Worm (Caenorhabditis elegans) whole organism, mixed stage, embryonic: ENCODE data around the gene Y26G10.6.

Experiments used
- M03D4.4 ChIP-seq: sonication (generic microtip); optimal IDR thresholded peaks from 2 replicates; lab custom pipeline; 2017; ENCODE audit warnings: mild to moderate bottlenecking, missing genetic modification characterization, missing compliant biosample characterization
- bed-3 ChIP-seq: fragments of 200-800 bp; sonication (Bioruptor generic); optimal IDR thresholded peaks from 3 replicates; lab custom pipeline; 2018; ENCODE audit warnings: mild to moderate bottlenecking, missing genetic modification characterization, moderate library complexity, missing compliant biosample characterization
- blmp-1 ChIP-seq: fragments of 150-350 bp; optimal IDR thresholded peaks from 2 replicates; lab custom pipeline; 2014; ENCODE audit warnings: missing biosample characterization, missing genetic modification characterization
- ceh-39 ChIP-seq: fragments of 150-350 bp; optimal IDR thresholded peaks from 2 replicates; lab custom pipeline; 2014; ENCODE audit warnings: missing biosample characterization, missing genetic modification characterization
- ceh-43 ChIP-seq: fragments of 200-800 bp; sonication (Bioruptor generic); optimal IDR thresholded peaks from 2 replicates; lab custom pipeline; 2018; ENCODE audit warnings: mild to moderate bottlenecking, missing genetic modification characterization, moderate library complexity, missing compliant biosample characterization
- ceh-83 ChIP-seq: fragments of 200-800 bp; sonication (Bioruptor generic); optimal IDR thresholded peaks from 2 replicates; lab custom pipeline; 2018; ENCODE audit warnings: mild to moderate bottlenecking, missing genetic modification characterization, missing compliant biosample characterization
- cnd-1 ChIP-seq: fragments of 200-800 bp; sonication (Bioruptor generic); optimal IDR thresholded peaks from 2 replicates; lab custom pipeline; 2018; ENCODE audit warnings: mild to moderate bottlenecking, missing genetic modification characterization, missing compliant biosample characterization
- drap-1 ChIP-seq: fragments of 200-800 bp; sonication (Bioruptor generic); optimal IDR thresholded peaks from 3 replicates; lab custom pipeline; 2018; ENCODE audit warnings: mild to moderate bottlenecking, missing genetic modification characterization, missing compliant biosample characterization
- elt-1 ChIP-seq: sonication (generic microtip); optimal IDR thresholded peaks from 2 replicates; lab custom pipeline; 2017; ENCODE audit warnings: missing genetic modification characterization, mild to moderate bottlenecking, missing compliant biosample characterization, antibody characterized with exemption, moderate library complexity, borderline replicate concordance; ENCODE audit not compliant: insufficient read depth
- flh-1 ChIP-seq: fragments of 200-800 bp; sonication (Bioruptor generic); optimal IDR thresholded peaks from 2 replicates; lab custom pipeline; 2018; ENCODE audit warnings: mild to moderate bottlenecking, missing genetic modification characterization, moderate library complexity, missing compliant biosample characterization
- ham-2 ChIP-seq: fragments of 200-800 bp; sonication (Bioruptor generic); optimal IDR thresholded peaks from 2 replicates; lab custom pipeline; 2018; ENCODE audit warnings: mild to moderate bottlenecking, missing genetic modification characterization, missing compliant biosample characterization
- hlh-1 ChIP-seq: fragments of 150-350 bp; optimal IDR thresholded peaks from 2 replicates; lab custom pipeline; 2014; ENCODE audit warnings: missing biosample characterization, missing genetic modification reagents, missing genetic modification characterization
- lin-13 ChIP-seq: fragments of 150-350 bp; optimal IDR thresholded peaks from 2 replicates; lab custom pipeline; 2014; ENCODE audit warnings: missing biosample characterization, missing genetic modification characterization
- lsy-2 ChIP-seq: fragments of 150-350 bp; optimal IDR thresholded peaks from 2 replicates; lab custom pipeline; 2014; ENCODE audit warnings: missing biosample characterization, missing genetic modification characterization
- nhr-12 ChIP-seq: fragments of 150-350 bp; optimal IDR thresholded peaks from 2 replicates; lab custom pipeline; 2014; ENCODE audit warnings: missing biosample characterization, missing genetic modification characterization
- nhr-2 ChIP-seq: fragments of 150-350 bp; optimal IDR thresholded peaks from 2 replicates; lab custom pipeline; 2014; ENCODE audit warnings: missing biosample characterization, missing genetic modification characterization
- nhr-76 ChIP-seq: sonication (generic microtip); optimal IDR thresholded peaks from 2 replicates; lab custom pipeline; 2017; ENCODE audit warnings: missing biosample characterization, missing genetic modification characterization
- pha-4 ChIP-seq: fragments of 150-350 bp; optimal IDR thresholded peaks from 2 replicates; lab custom pipeline; 2018; ENCODE audit warnings: missing biosample characterization, missing genetic modification reagents, missing genetic modification characterization
- sem-2 ChIP-seq: fragments of 200-800 bp; sonication (Bioruptor generic); optimal IDR thresholded peaks from 2 replicates; lab custom pipeline; 2018; ENCODE audit warnings: mild to moderate bottlenecking, missing genetic modification characterization, missing compliant biosample characterization
- snpc-4 ChIP-seq: fragments of 150-350 bp; optimal IDR thresholded peaks from 2 replicates; lab custom pipeline; 2014; ENCODE audit warnings: missing biosample characterization, missing genetic modification characterization
- tbx-8 ChIP-seq: fragments of 200-800 bp; sonication (Bioruptor generic); optimal IDR thresholded peaks from 2 replicates; lab custom pipeline; 2018; ENCODE audit warnings: mild to moderate bottlenecking, missing genetic modification characterization, moderate library complexity, missing compliant biosample characterization
- unc-120 ChIP-seq: sonication (generic microtip); optimal IDR thresholded peaks from 2 replicates; lab custom pipeline; 2017; ENCODE audit warnings: missing genetic modification characterization, missing compliant biosample characterization; ENCODE audit not compliant: poor library complexity, severe bottlenecking
- unc-39 ChIP-seq: fragments of 150-350 bp; optimal IDR thresholded peaks from 2 replicates; lab custom pipeline; 2014; ENCODE audit warnings: missing biosample characterization, missing genetic modification characterization
- unc-62 ChIP-seq: fragments of 150-350 bp; optimal IDR thresholded peaks from 2 replicates; lab custom pipeline; 2014; ENCODE audit warnings: missing biosample characterization, missing genetic modification reagents, missing genetic modification characterization
- zip-8 ChIP-seq: fragments of 150-350 bp; optimal IDR thresholded peaks from 2 replicates; lab custom pipeline; 2014; ENCODE audit warnings: missing biosample characterization, missing genetic modification characterization
- ztf-11 ChIP-seq: fragments of 150-350 bp; optimal IDR thresholded peaks from 2 replicates; lab custom pipeline; 2014; ENCODE audit warnings: missing biosample characterization, missing genetic modification characterization

The Y26G10.6 gene

ce11 chrV:17718647-17719046 lies 18.9 kb downstream of the Y26G10.6 start, which contains the start of gene str-77:
str-77 (plus strand) TSS chrV:17718947.
- TF ChIP-seq ceh-83 (GFP tag; lab: Kevin White, UChicago) (no peak), tbx-8 (no peak), hlh-1 (tag; lab: Kevin White, UChicago) (no peak), sem-2 (GFP tag; lab: Kevin White, UChicago) (no peak), lin-13 (tag; lab: Kevin White, UChicago) (no peak), unc-39 (tag; lab: Kevin White, UChicago) (no peak), ceh-39 (no peak), nhr-76 (no peak), cnd-1 (tag; lab: Kevin White, UChicago) (no peak), pha-4 (no peak)

ce11 chrV:17721709-17722108 lies 21.9 kb downstream of the Y26G10.6 start:
- TF ChIP-seq lsy-2 (tag; lab: Kevin White, UChicago) (no peak), unc-39 (tag; lab: Kevin White, UChicago) (no peak)

- no peak for TF ChIP-seq snpc-4 (tag; lab: Kevin White, UChicago)
- no peak for TF ChIP-seq elt-1 (tag; lab: Kevin White, UChicago)
- TF ChIP-seq ztf-11 (tag; lab: Kevin White, UChicago) = no peak
- no peak for TF ChIP-seq bed-3 (GFP tag; lab: Kevin White, UChicago)
- TF ChIP-seq unc-39 (tag; lab: Kevin White, UChicago) = no peak
- TF ChIP-seq unc-120 = no peak
- no peak for TF ChIP-seq M03D4.4 (tag; lab: Kevin White, UChicago)
- no peak for TF ChIP-seq ham-2 (GFP tag; lab: Kevin White, UChicago)
- TF ChIP-seq drap-1 (GFP tag; lab: Kevin White, UChicago) = no peak
- no peak for TF ChIP-seq lsy-2 (tag; lab: Kevin White, UChicago)
- no peak for TF ChIP-seq nhr-2
- no peak for TF ChIP-seq unc-62
Observed at ce11 chrV:17722553-17722952, 22.8 kb downstream of the Y26G10.6 start.

- TF ChIP-seq zip-8 (tag; lab: Kevin White, UChicago) = no peak
Observed at ce11 chrV:17723142-17723781, 23.5 kb downstream of the Y26G10.6 start.

- no peak for TF ChIP-seq zip-8 (tag; lab: Kevin White, UChicago)
- TF ChIP-seq ceh-39 = no peak
- TF ChIP-seq unc-62 = no peak
- TF ChIP-seq elt-1 (tag; lab: Kevin White, UChicago) = no peak
- no peak for TF ChIP-seq nhr-12 (tag; lab: Kevin White, UChicago)
- no peak for TF ChIP-seq blmp-1 (tag; lab: Kevin White, UChicago)
- no peak for TF ChIP-seq snpc-4 (tag; lab: Kevin White, UChicago)
- no peak for TF ChIP-seq unc-39 (tag; lab: Kevin White, UChicago)
- no peak for TF ChIP-seq flh-1
- TF ChIP-seq lsy-2 (tag; lab: Kevin White, UChicago) = no peak
- TF ChIP-seq hlh-1 (tag; lab: Kevin White, UChicago) = no peak
Observed at ce11 chrV:17724704-17725103, 24.9 kb downstream of the Y26G10.6 start, which contains the start of gene fat-5. fat-5 (plus strand) TSS chrV:17725004.

- TF ChIP-seq ham-2 (GFP tag; lab: Kevin White, UChicago) = peak; percentile 48
- no peak for TF ChIP-seq unc-120
Observed at ce11 chrV:17728336-17728735, 28.6 kb downstream of the Y26G10.6 start.

- no peak for TF ChIP-seq flh-1
- no peak for TF ChIP-seq tbx-8
- no peak for TF ChIP-seq ceh-43 (GFP tag; lab: Kevin White, UChicago)
- no peak for TF ChIP-seq unc-120
- no peak for TF ChIP-seq nhr-2
- TF ChIP-seq hlh-1 (tag; lab: Kevin White, UChicago) = peak; percentile 81
- no peak for TF ChIP-seq nhr-12 (tag; lab: Kevin White, UChicago)
- no peak for TF ChIP-seq pha-4
- peak; percentile 81 for TF ChIP-seq unc-62
- no peak for TF ChIP-seq bed-3 (GFP tag; lab: Kevin White, UChicago)
- TF ChIP-seq zip-8 (tag; lab: Kevin White, UChicago) = no peak
Observed at ce11 chrV:17728757-17729156, 29.0 kb downstream of the Y26G10.6 start.
